Fruit fly (Drosophila melanogaster) whole organism, pupa: ENCODE data around the gene CG14326.

ENCODE experiments used
- CG10348 ChIP-seq: fragments of 200-800 bp; sonication (Bioruptor generic); IDR thresholded peaks from 2 replicates; pipeline ENCODE4 v1.3.6; 2022; ENCODE audit warnings: missing biosample characterization, missing genetic modification characterization
- CG12605 ChIP-seq: fragments of 200-800 bp; sonication (Bioruptor generic); IDR thresholded peaks from 2 replicates; pipeline ENCODE4 v1.3.6; 2022; ENCODE audit warnings: missing biosample characterization, missing genetic modification characterization
- CG13204 ChIP-seq: fragments of 200-800 bp; sonication (Bioruptor generic); optimal IDR thresholded peaks from 2 replicates; lab custom pipeline; 2018; ENCODE audit warnings: missing biosample characterization, mild to moderate bottlenecking, missing genetic modification characterization, moderate library complexity
- CG14655 ChIP-seq: fragments of 200-800 bp; sonication (Bioruptor generic); optimal IDR thresholded peaks from 3 replicates; lab custom pipeline; 2017; ENCODE audit warnings: mild to moderate bottlenecking, missing biosample characterization, missing genetic modification reagents, missing genetic modification characterization
- CG15710 ChIP-seq: fragments of 200-800 bp; sonication (Bioruptor generic); optimal IDR thresholded peaks from 2 replicates; lab custom pipeline; 2018; ENCODE audit warnings: missing biosample characterization, mild to moderate bottlenecking, missing genetic modification characterization, moderate library complexity
- CG17806 ChIP-seq: fragments of 200-800 bp; sonication (Bioruptor generic); optimal IDR thresholded peaks from 2 replicates; lab custom pipeline; 2018; ENCODE audit warnings: missing biosample characterization, mild to moderate bottlenecking, missing genetic modification characterization, moderate library complexity
- CG32121 ChIP-seq: fragments of 200-800 bp; sonication (Bioruptor generic); IDR thresholded peaks from 2 replicates; pipeline ENCODE4 v1.3.6; 2022; ENCODE audit warnings: missing biosample characterization, missing genetic modification characterization
- CG34367 ChIP-seq: fragments of 200-800 bp; sonication (Bioruptor generic); optimal IDR thresholded peaks from 2 replicates; lab custom pipeline; 2018; ENCODE audit warnings: missing biosample characterization, mild to moderate bottlenecking, missing genetic modification characterization
- CG4496 ChIP-seq: fragments of 200-800 bp; sonication (Bioruptor generic); IDR thresholded peaks from 3 replicates; pipeline ENCODE4 v1.3.6; 2022; ENCODE audit warnings: missing biosample characterization, missing genetic modification characterization
- CG8159 ChIP-seq: fragments of 200-800 bp; sonication (Bioruptor generic); optimal IDR thresholded peaks from 3 replicates; lab custom pipeline; 2018; ENCODE audit warnings: missing biosample characterization, mild to moderate bottlenecking, missing genetic modification characterization, moderate library complexity
- CG8301 ChIP-seq: fragments of 200-800 bp; sonication (Bioruptor generic); optimal IDR thresholded peaks from 2 replicates; lab custom pipeline; 2018; ENCODE audit warnings: missing biosample characterization, mild to moderate bottlenecking, missing genetic modification characterization
- CG9948 ChIP-seq: fragments of 200-800 bp; sonication (Bioruptor generic); optimal IDR thresholded peaks from 2 replicates; lab custom pipeline; 2018; ENCODE audit warnings: missing biosample characterization, mild to moderate bottlenecking, missing genetic modification characterization, moderate library complexity
- D1 ChIP-seq: fragments of 200-800 bp; sonication (Bioruptor generic); optimal IDR thresholded peaks from 2 replicates; lab custom pipeline; 2018; ENCODE audit warnings: missing biosample characterization, mild to moderate bottlenecking, missing genetic modification characterization, moderate library complexity
- EcR ChIP-seq: fragments of 200-800 bp; sonication (Bioruptor generic); optimal IDR thresholded peaks from 3 replicates; lab custom pipeline; 2019; ENCODE audit warnings: missing biosample characterization, missing genetic modification characterization, mild to moderate bottlenecking, moderate library complexity, missing genetic modification reagents
- Ets98B ChIP-seq: fragments of 200-800 bp; sonication (Bioruptor generic); IDR thresholded peaks from 2 replicates; pipeline ENCODE4 v1.3.6; 2022; ENCODE audit warnings: missing biosample characterization, missing genetic modification characterization
- Pif1A ChIP-seq: fragments of 200-800 bp; sonication (Bioruptor generic); optimal IDR thresholded peaks from 3 replicates; lab custom pipeline; 2016; ENCODE audit warnings: missing biosample characterization, missing genetic modification characterization
- Pif1B ChIP-seq: fragments of 200-800 bp; sonication (Bioruptor generic); optimal IDR thresholded peaks from 3 replicates; lab custom pipeline; 2016; ENCODE audit warnings: missing biosample characterization, missing genetic modification characterization
- Snoo ChIP-seq: fragments of 200-800 bp; sonication (Bioruptor generic); optimal IDR thresholded peaks from 3 replicates; lab custom pipeline; 2017; ENCODE audit warnings: missing biosample characterization, mild to moderate bottlenecking, missing genetic modification characterization, inconsistent platforms
- fd96Ca ChIP-seq: fragments of 200-800 bp; sonication (Bioruptor generic); IDR thresholded peaks from 3 replicates; pipeline ENCODE4 v1.3.6; 2022; ENCODE audit warnings: missing biosample characterization, missing genetic modification characterization
- gl ChIP-seq: fragments of 200-800 bp; sonication (Bioruptor generic); optimal IDR thresholded peaks from 2 replicates; lab custom pipeline; 2018; ENCODE audit warnings: missing biosample characterization, mild to moderate bottlenecking, missing genetic modification characterization

The CG14326 gene

DNA sequence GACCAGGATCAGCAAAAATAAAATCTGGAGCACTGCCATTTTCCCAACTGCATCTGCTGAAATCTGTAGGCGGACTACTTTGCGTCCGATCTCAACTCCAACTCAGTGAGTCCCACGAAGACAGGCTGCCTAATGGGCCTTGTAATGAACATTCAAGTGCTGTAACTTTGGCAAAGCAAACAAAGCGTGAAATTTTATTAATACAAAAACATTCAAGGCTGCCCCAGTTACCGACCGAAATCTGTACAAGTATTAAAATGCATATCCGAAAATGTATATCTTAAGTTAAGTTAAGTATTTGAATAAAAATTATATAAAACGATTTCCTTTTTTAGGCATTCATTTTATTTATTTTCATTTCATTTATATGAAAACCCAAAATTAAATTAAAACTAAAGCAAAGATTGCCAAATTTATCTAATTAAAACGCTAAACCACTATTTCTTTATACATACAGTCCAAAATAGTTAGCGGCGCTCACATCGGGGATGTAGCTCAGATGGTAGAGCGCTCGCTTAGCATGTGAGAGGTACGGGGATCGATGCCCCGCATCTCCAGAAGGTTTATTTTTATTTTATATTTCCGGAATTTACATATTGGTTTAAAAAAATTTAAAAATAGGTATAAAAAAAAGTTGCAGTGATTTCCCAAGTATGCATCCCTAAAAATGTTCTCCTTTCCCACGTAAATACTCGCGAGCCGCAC lies 3.3 kb downstream of the CG14326 start, which contains the start of gene CG14323:
CG14323 (minus strand) TSS at position 51 of the 705 bp plus-strand sequence.
- TF ChIP-seq gl (no peak), CG13204 (GFP tag; lab: Kevin White, UChicago) (no peak), CG9948 (tag; lab: Kevin White, UChicago) (no peak), Ets98B (GFP tag; lab: Robert Waterston, UW) (no peak)

DNA sequence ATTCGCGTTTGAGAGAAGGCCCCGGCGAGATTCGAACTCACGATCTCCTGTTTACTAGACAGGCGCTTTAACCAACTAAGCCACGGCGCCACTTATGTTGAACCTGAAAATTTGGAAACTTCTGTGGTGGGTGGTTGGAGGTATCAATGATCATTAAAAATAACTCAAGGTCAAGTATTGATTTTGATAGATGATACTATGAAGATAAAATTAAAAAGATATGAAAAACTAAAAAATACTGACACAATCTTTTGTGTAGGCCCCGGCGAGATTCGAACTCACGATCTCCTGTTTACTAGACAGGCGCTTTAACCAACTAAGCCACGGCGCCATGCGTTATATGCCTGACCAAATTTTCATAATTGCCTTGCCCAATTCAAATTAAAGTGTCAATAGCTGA lies 5.6 kb downstream of the CG14326 start:
- TF ChIP-seq EcR (GFP tag; lab: Kevin White, UChicago) (no peak), Pif1A (GFP tag; lab: Kevin White, UChicago) (no peak), D1 (tag; lab: Kevin White, UChicago) (no peak), CG14655 (GFP tag; lab: Kevin White, UChicago) (no peak), Ets98B (GFP tag; lab: Robert Waterston, UW) (no peak), CG8301 (tag; lab: Kevin White, UChicago) (no peak), CG15710 (no peak), CG10348 (no peak), CG32121 (GFP tag; lab: Robert Waterston, UW) (no peak)
- TF ChIP-seq, all 21 proteins: peak for 0

DNA sequence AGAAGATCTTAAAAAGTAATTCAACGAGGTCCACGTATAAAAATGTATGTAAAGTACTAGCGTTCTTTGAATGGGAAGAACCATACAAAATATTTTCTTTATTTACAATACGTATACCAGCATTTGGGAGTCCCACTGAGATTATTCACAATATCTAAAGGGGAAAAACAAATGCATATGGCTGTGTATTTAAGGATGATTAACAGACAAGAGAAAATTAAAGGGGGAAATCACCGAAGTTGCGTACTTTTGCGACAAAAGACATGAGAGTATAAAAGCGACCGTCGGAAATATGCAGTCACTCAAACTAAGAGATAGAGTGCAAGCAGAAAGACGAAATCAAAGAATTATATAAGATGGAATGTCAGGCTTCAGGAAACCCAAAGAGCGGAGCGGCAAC lies 6.1 kb downstream of the CG14326 start, which contains the start of gene AttD:
AttD (plus strand) TSS at position 301 of the 400 bp plus-strand sequence.
- no peak for TF ChIP-seq CG10348
- TF ChIP-seq CG17806 = no peak
- no peak for TF ChIP-seq Snoo
- no peak for TF ChIP-seq fd96Ca (GFP tag; lab: Robert Waterston, UW)
- no peak for TF ChIP-seq Pif1B
- no peak for TF ChIP-seq CG8301 (tag; lab: Kevin White, UChicago)
- TF ChIP-seq CG4496 = no peak
- no peak for TF ChIP-seq D1 (tag; lab: Kevin White, UChicago)
- TF ChIP-seq CG12605 (GFP tag; lab: Robert Waterston, UW) = no peak
- TF ChIP-seq CG34367 = no peak
- TF ChIP-seq CG32121 (GFP tag; lab: Robert Waterston, UW) = no peak
- TF ChIP-seq CG15710 = no peak
- TF ChIP-seq gl = no peak
- TF ChIP-seq CG14655 (GFP tag; lab: Kevin White, UChicago) = no peak
- TF ChIP-seq CG8159 (tag; lab: Kevin White, UChicago) = no peak
- no peak for TF ChIP-seq Pif1A (GFP tag; lab: Kevin White, UChicago)
- no peak for TF ChIP-seq CG9948 (tag; lab: Kevin White, UChicago)
- TF ChIP-seq CG13204 (GFP tag; lab: Kevin White, UChicago) = no peak
- TF ChIP-seq, all 21 proteins: peak for 0

dm6 chr3R:17626827-17627226 lies 7.9 kb downstream of the CG14326 start, which contains the start of gene CG14325:
CG14325 (plus strand) TSS chr3R:17627127.
- TF ChIP-seq CG4496 (no peak), CG34367 (no peak), CG15710 (no peak), CG12605 (GFP tag; lab: Robert Waterston, UW) (no peak), CG8301 (tag; lab: Kevin White, UChicago) (no peak), CG14655 (GFP tag; lab: Kevin White, UChicago) (no peak), Ets98B (GFP tag; lab: Robert Waterston, UW) (no peak), gl (no peak)

DNA sequence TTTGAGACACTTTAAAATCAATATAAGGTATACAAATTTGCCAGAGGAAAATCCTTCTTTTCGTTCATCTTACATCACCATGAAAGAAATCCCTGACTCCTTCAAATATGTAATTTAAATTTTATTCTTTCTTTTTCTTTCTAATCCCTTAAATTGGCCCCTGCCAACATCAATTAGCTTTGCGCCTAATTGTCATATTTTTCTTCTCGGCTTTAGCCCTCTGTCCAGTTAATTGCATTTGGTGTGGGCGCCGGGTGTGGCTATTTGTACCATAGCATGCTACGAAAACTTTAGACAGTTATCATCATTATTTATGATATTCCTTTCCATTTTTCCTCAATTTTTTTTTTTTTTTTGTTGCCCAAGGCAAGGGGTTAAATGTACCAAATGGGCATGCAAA lies 11.5 kb downstream of the CG14326 start, which contains the start of gene CG43175:
CG43175 (plus strand) TSS at position 301 of the 400 bp plus-strand sequence.
- no peak for TF ChIP-seq CG12605 (GFP tag; lab: Robert Waterston, UW)
- TF ChIP-seq CG32121 (GFP tag; lab: Robert Waterston, UW) = no peak
- no peak for TF ChIP-seq CG10348
- no peak for TF ChIP-seq fd96Ca (GFP tag; lab: Robert Waterston, UW)
- no peak for TF ChIP-seq gl

DNA sequence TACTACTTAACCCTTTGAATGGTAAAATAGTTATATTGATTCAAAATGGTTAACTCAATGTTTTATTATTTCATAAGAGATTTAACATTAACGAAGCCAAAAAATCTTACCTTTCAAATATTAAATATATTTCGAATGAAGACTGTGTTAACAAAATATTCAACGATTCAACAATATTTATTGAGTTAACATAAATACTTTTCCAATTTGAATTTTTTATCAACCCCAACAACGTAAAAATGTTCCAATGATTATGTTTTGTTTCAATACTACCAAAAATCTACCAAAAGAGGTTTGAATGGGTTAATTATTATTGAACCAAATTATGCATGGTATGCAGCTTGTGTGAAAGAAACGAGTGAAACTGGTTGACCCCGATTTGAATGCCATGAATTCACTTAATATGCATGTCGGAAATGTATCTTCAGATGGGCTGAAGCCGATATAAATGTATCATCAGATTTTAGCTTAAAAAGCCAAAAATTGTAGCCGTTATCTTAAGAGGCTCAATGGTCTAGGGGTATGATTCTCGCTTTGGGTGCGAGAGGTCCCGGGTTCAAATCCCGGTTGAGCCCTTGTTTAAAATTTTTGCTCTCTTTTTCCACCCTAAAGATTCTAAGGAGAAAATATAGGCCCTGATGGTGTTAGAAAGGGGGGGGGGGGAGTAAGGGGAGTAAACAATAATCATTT lies 12.4 kb downstream of the CG14326 start:
- TF ChIP-seq Ets98B (GFP tag; lab: Robert Waterston, UW) (no peak), Pif1B (no peak), gl (no peak), CG4496 (no peak)

DNA sequence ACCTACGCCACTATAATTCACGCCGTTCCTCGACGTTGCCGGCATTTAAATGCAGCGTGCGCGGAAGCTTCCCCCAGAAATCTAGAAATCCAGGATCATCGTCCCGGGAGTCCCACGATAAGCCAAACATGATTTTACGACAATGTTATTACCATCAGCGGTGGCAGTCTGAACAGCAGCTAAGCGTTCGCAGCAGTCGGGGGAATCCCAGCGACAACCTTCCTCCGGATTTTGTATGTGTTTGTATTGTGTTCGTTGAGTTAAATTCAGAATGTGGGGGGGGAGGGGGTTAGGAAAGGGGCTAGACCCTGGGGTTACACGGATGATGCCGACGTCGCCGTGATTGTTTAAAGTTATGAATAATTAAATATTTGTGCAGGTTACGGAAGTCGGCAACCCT lies 25.1 kb downstream of the CG14326 start:
- TF ChIP-seq Pif1B (no peak), CG8301 (tag; lab: Kevin White, UChicago) (no peak), CG13204 (GFP tag; lab: Kevin White, UChicago) (no peak), CG9948 (tag; lab: Kevin White, UChicago) (no peak), CG12605 (GFP tag; lab: Robert Waterston, UW) (no peak), Snoo (no peak), Ets98B (GFP tag; lab: Robert Waterston, UW) (no peak), EcR (GFP tag; lab: Kevin White, UChicago) (no peak), CG32121 (GFP tag; lab: Robert Waterston, UW) (no peak), D1 (tag; lab: Kevin White, UChicago) (no peak), CG8159 (tag; lab: Kevin White, UChicago) (no peak), CG17806 (no peak)
